Worm (Caenorhabditis elegans): ENCODE results near the gene C33F10.12.

C33F10.12 gene

ce11 chrII:4815356-4815755 is 22.2 kb downstream of the C33F10.12 start:
- TF ChIP-seq snpc-1.1 (tag; optimal IDR thresholded peaks at IDR 0.05; ENCODE audit: insufficient read depth) (no peak), lin-35 (GFP tag; optimal IDR thresholded peaks at IDR 0.05) (no peak), hlh-26 (GFP tag; conservative IDR thresholded peaks at IDR 0.05) (no peak), snpc-3.4 (tag; optimal IDR thresholded peaks at IDR 0.05) (no peak), sdz-38 (tag; optimal IDR thresholded peaks at IDR 0.05) (no peak), ztf-18 (tag; optimal IDR thresholded peaks at IDR 0.05) (no peak), F57C9.4 (tag; optimal IDR thresholded peaks at IDR 0.05) (no peak), pbrm-1 (GFP tag; IDR thresholded peaks at IDR 0.05) (no peak), madf-3 (GFP tag; IDR thresholded peaks at IDR 0.05) (no peak), F10E7.11 (tag; optimal IDR thresholded peaks at IDR 0.05) (no peak), Y53F4B.3 (GFP tag; IDR thresholded peaks at IDR 0.05) (no peak)

- TF ChIP-seq cebp-2 (GFP tag; IDR thresholded peaks at IDR 0.05) (no peak), chd-7 (tag; optimal IDR thresholded peaks at IDR 0.05) (no peak), atf-7 (tag; optimal IDR thresholded peaks at IDR 0.05) (no peak), attf-6 (GFP tag; IDR thresholded peaks at IDR 0.05) (no peak), ztf-26 (tag; optimal IDR thresholded peaks at IDR 0.05) (no peak), lin-54 (GFP tag; optimal IDR thresholded peaks at IDR 0.05) (no peak), ets-4 (GFP tag; optimal IDR thresholded peaks at IDR 0.05) (no peak), F33H1.4 (GFP tag; IDR thresholded peaks at IDR 0.05) (no peak), ceh-40 (GFP tag; IDR thresholded peaks at IDR 0.05) (no peak), B0019.2 (GFP tag; conservative IDR thresholded peaks at IDR 0.05) (no peak), snpc-4 (GFP tag; optimal IDR thresholded peaks at IDR 0.05) (no peak), snpc-4 (tag; optimal IDR thresholded peaks at IDR 0.05) (no peak), bed-1 (GFP tag; IDR thresholded peaks at IDR 0.05) (no peak), Y95B8A.8 (GFP tag; IDR thresholded peaks at IDR 0.05) (no peak), attf-3 (GFP tag; conservative IDR thresholded peaks at IDR 0.05) (no peak), attf-5 (GFP tag; optimal IDR thresholded peaks at IDR 0.05) (no peak), akir-1 (GFP tag; optimal IDR thresholded peaks at IDR 0.05) (no peak), C17E4.6 (GFP tag; IDR thresholded peaks at IDR 0.05) (no peak), hlh-12 (tag; optimal IDR thresholded peaks at IDR 0.05) (no peak), cebp-1 (GFP tag; IDR thresholded peaks at IDR 0.05) (no peak), cebp-1 (tag; optimal IDR thresholded peaks at IDR 0.05) (no peak), T07F8.4 (tag; optimal IDR thresholded peaks at IDR 0.05) (no peak)
These were observed 25.6 kb downstream of the C33F10.12 start, which contains the start of gene rig-6 for ce11 chrII:4811986-4812385. TSS of gene rig-6 (minus strand) at chrII:4812086.

- TF ChIP-seq ets-4 (GFP tag; optimal IDR thresholded peaks at IDR 0.05) (no peak), dpff-1 (tag; optimal IDR thresholded peaks at IDR 0.05) (no peak), Y56A3A.18 (GFP tag; IDR thresholded peaks at IDR 0.05) (no peak), die-1 (tag; optimal IDR thresholded peaks at IDR 0.05) (no peak), dpl-1 (GFP tag; optimal IDR thresholded peaks at IDR 0.05) (no peak), mel-28 (tag; optimal IDR thresholded peaks at IDR 0.05; ENCODE audit: borderline replicate concordance) (no peak), ztf-6 (GFP tag; IDR thresholded peaks at IDR 0.05) (no peak), C17E4.6 (GFP tag; IDR thresholded peaks at IDR 0.05) (no peak), hmg-20 (GFP tag; IDR thresholded peaks at IDR 0.05) (no peak), Y79H2A.3 (GFP tag; conservative IDR thresholded peaks at IDR 0.05) (no peak), F22D6.2 (tag; optimal IDR thresholded peaks at IDR 0.05) (no peak), B0261.1 (tag; optimal IDR thresholded peaks at IDR 0.05) (no peak), Y53G8AR.9 (GFP tag; conservative IDR thresholded peaks at IDR 0.05) (no peak), chd-7 (tag; optimal IDR thresholded peaks at IDR 0.05) (no peak), attf-5 (GFP tag; optimal IDR thresholded peaks at IDR 0.05) (no peak)
These were observed 30.8 kb downstream of the C33F10.12 start for ce11 chrII:4806726-4807125.
